Worm (Caenorhabditis elegans): ENCODE results near the gene C52B9.4.

DNA sequence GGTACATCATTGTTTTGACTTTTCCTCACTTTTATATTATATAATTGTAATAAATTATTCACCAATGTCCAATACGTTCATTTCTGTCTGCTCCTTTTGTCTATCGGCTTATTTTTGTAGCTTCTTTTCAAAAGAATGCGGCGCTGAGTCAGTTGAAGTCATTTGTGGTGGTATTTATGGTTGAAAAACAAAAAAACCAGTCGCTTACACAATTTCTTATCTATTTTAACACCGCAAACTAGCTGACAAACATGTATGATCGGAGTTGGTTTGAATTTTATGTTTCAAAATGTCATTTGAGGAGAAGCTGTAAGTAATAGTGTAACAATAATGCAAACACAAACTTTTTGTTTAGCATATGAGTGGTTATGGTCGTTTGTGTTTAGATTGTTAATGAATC is 23.5 kb downstream of the C52B9.4 start, which contains the start of gene ets-10:
- TF ChIP-seq F22D6.2 (tag; optimal IDR thresholded peaks at IDR 0.05) (no peak), B0019.2 (GFP tag; conservative IDR thresholded peaks at IDR 0.05) (no peak)

Measured in whole organism, young adult.